Worm (Caenorhabditis elegans) whole organism, L1 larva: ENCODE measurements around the gene calu-1.

Source experiments
- elt-3 ChIP-seq, 6 experiments: fragments of 150-350 bp in 1 of 6; sonication (generic microtip); optimal IDR thresholded peaks; 2 replicates each; lab custom pipeline; 2017 to 2018; ENCODE audit warnings: missing biosample characterization in 6 of 6, missing genetic modification characterization in 6 of 6, inconsistent platforms in 1 of 6
- fkh-10 ChIP-seq: sonication (generic microtip); optimal IDR thresholded peaks from 2 replicates; lab custom pipeline; 2017; ENCODE audit warnings: missing biosample characterization, missing genetic modification reagents, missing genetic modification characterization
- grh-1 ChIP-seq: fragments of 200-800 bp; sonication (Bioruptor generic); IDR thresholded peaks from 2 replicates; pipeline ENCODE4 v1.3.6; 2022; ENCODE audit warnings: missing genetic modification reagents, missing genetic modification characterization, missing compliant biosample characterization
- nhr-28 ChIP-seq: fragments of 150-350 bp; optimal IDR thresholded peaks from 2 replicates; lab custom pipeline; 2014; ENCODE audit warnings: missing biosample characterization, missing genetic modification characterization
- nhr-85 ChIP-seq: sonication (generic microtip); peaks from one replicate; lab custom pipeline; 2016; ENCODE audit warnings: missing genetic modification characterization, inconsistent platforms, missing compliant biosample characterization
- pag-3 ChIP-seq: sonication (generic microtip); optimal IDR thresholded peaks from 2 replicates; lab custom pipeline; 2017; ENCODE audit warnings: missing genetic modification characterization, mild to moderate bottlenecking, missing compliant biosample characterization, antibody characterized with exemption, borderline replicate concordance; ENCODE audit not compliant: insufficient read depth
- rnt-1 ChIP-seq: sonication (generic microtip); optimal IDR thresholded peaks from 2 replicates; lab custom pipeline; 2016; ENCODE audit warnings: mild to moderate bottlenecking, missing genetic modification characterization, moderate library complexity, missing compliant biosample characterization
- snpc-4 ChIP-seq: fragments of 150-350 bp; optimal IDR thresholded peaks from 2 replicates; lab custom pipeline; 2014; ENCODE audit warnings: missing biosample characterization, missing genetic modification characterization
- swsn-7 ChIP-seq: sonication (generic microtip); optimal IDR thresholded peaks from 2 replicates; lab custom pipeline; 2016; ENCODE audit warnings: missing genetic modification characterization, missing compliant biosample characterization
- zag-1 ChIP-seq: fragments of 150-350 bp; optimal IDR thresholded peaks from 2 replicates; lab custom pipeline; 2014; ENCODE audit warnings: missing biosample characterization, missing genetic modification characterization

DNA sequence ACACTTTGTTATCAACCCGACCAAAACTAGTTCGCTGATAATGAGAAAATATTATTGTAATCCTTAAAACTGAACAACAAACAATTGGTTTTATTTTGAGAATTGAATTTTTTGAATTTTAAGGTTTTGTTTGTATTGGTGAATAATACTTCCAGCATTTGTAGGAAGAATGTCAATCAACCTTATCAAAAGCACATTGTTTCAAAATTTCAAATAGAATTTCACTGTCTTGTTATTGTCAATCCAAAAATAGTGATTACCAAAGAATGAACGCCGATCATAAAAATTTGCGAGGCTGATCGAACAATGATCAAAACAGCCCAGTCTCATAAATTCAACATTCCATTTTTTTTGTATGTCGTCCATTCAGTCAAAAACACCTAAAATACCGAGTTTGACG is 3.8 kb upstream of the calu-1 start:
- TF ChIP-seq grh-1 (GFP tag; lab: Robert Waterston, UW) (no peak), rnt-1 (tag; lab: Kevin White, UChicago) (no peak), elt-3 (tag; optimal IDR thresholded peaks at IDR 0.05; lab: Kevin White, UChicago) (no peak), zag-1 (tag; lab: Kevin White, UChicago) (no peak), fkh-10 (no peak), swsn-7 (tag; lab: Kevin White, UChicago) (no peak), pag-3 (tag; lab: Kevin White, UChicago) (no peak), nhr-28 (tag; lab: Kevin White, UChicago) (no peak), snpc-4 (no peak), nhr-85 (tag; lab: Kevin White, UChicago) (no peak)
